Worm (Caenorhabditis elegans): ENCODE data around the gene lin-1.

The lin-1 gene

DNA sequence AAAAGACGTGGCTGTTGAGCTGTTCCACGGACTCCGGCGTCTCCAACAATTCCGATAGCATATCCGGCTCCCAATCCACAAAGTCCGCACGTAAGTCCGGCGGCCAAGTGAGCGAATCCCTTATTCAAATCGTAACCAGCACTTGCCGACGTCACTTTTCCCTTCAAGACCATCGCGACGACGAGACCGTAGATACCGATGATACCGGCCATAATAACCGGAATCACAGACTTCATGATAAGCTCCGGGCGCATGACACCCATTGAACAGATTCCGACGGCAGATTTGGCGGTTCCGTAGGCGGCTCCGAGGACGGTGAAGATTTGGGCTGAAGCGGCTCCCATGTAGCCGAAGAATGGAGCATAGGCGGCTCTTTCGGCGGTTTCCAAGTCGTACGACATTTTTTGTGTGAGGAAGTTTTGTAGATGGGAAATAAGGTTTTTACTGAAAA lies 15.5 kb upstream of the lin-1 start, which contains the start of gene vha-3:
TSS of gene vha-3 (minus strand) at position 401 of the 451 bp plus-strand sequence.
- TF ChIP-seq ztf-29 (GFP tag; IDR thresholded peaks at IDR 0.05) = 0 out of 2 replicates have a peak, but pooled peaks have one; percentile 28
- no peak for TF ChIP-seq tab-1 (GFP tag; IDR thresholded peaks at IDR 0.05)
- TF ChIP-seq flt-1 (GFP tag; IDR thresholded peaks at IDR 0.05) = no peak
- no peak for TF ChIP-seq T22C8.4 (GFP tag; IDR thresholded peaks at IDR 0.05)

DNA sequence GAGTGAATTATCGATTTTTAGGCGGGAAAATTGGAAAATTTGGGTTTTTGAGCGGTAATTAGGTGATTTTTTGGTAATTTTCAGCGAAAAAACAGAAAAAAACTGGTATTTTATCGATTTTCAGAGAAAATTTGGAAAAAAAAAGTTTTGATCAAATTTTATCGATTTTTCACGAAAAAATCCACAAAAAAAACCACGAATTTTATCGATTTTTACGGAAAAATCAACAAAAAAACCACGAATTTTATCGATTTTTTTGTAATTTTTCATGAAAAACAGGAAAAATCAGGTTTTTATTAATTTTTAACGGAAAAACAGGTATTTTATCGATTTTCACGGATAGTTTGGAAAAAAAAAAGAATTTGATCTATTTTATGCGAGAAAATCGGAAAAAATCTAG lies 14.8 kb upstream of the lin-1 start:
- no peak for TF ChIP-seq flt-1 (GFP tag; IDR thresholded peaks at IDR 0.05)
- TF ChIP-seq klf-2 (GFP tag; conservative IDR thresholded peaks at IDR 0.05) = no peak
- no peak for TF ChIP-seq ztf-23 (GFP tag; IDR thresholded peaks at IDR 0.05)
- no peak for TF ChIP-seq cog-1 (tag; optimal IDR thresholded peaks at IDR 0.05)
- TF ChIP-seq ref-1 (GFP tag; conservative IDR thresholded peaks at IDR 0.05) = no peak
- TF ChIP-seq med-1 (GFP tag; optimal IDR thresholded peaks at IDR 0.05; ENCODE audit: insufficient read depth) = no peak

DNA sequence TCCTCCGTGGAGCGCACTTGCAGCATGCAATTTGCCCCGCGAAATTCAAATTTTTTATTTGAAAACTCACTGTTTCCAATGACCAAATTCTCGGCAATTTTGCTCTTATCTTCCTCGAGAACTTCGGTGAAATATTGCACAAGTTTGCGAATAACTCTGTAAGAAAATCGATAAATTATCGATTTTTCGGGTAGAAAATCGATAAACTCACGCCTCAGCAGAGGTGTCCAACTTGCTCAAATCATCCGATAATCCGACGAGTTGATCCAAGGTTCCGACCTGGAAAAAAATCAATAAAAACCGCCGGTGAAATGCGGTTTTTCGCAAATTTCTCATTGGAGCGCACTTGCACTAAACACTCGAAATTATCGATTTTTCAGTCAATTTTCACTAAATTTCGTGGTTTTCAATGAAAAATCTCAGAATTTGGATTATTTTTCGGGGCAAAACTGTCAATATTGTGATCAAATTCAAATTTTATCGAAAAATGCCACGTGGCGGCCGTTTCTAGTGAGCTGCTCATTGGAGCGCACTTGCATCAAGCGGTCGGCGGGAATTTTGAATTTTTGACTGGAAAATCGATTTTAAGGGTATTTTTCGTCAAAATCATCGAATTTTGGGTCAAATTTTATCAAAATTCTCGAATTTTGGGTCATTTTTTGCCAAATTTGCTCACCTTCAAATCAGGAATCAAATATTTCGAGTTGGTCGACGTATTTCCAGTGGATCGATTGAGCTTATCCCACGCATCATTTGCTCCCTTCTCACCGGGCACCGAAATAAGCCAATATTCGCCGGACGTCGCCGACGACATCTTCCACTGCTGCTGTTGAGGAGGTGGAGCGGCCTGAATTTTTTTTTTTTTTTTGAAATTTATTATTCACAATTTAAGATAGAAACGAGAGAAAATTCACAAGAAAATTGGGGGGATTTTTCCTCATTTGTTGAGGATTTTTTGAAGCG lies 13.9 kb upstream of the lin-1 start, which contains the start of gene vha-11:
TSS of gene vha-11 (minus strand) at position 847 of the 963 bp plus-strand sequence.
- TF ChIP-seq tab-1 (GFP tag; IDR thresholded peaks at IDR 0.05) (no peak), T22C8.4 (GFP tag; IDR thresholded peaks at IDR 0.05) (peak; percentile 82)

DNA sequence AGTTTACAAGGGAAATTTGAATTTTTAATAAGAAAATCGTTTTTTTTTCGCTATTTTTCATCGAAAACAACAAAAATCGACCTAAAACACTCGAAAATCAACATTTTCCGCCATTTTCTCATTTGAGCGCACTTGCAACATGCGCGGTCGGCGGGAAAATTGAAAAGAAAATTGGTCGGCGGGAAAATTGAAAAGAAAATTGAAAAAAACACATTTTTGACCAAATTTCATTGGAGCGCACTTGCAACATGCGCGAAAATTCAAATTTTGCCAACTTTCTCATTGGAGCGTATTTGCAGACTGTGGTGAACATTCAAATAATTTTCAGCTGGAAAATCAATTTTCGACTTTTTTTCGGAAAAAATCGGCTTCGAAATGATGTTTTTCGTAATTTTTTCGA lies 11.5 kb upstream of the lin-1 start:
- TF ChIP-seq ref-1 (GFP tag; conservative IDR thresholded peaks at IDR 0.05) = no peak
- TF ChIP-seq ztf-29 (GFP tag; IDR thresholded peaks at IDR 0.05) = no peak
- TF ChIP-seq med-1 (GFP tag; optimal IDR thresholded peaks at IDR 0.05; ENCODE audit: insufficient read depth) = no peak
- TF ChIP-seq T22C8.4 (GFP tag; IDR thresholded peaks at IDR 0.05) = no peak
- no peak for TF ChIP-seq cog-1 (tag; optimal IDR thresholded peaks at IDR 0.05)
- no peak for TF ChIP-seq tab-1 (GFP tag; IDR thresholded peaks at IDR 0.05)
- TF ChIP-seq flt-1 (GFP tag; IDR thresholded peaks at IDR 0.05) = no peak
- TF ChIP-seq ztf-23 (GFP tag; IDR thresholded peaks at IDR 0.05) = no peak
- no peak for TF ChIP-seq klf-2 (GFP tag; conservative IDR thresholded peaks at IDR 0.05)

DNA sequence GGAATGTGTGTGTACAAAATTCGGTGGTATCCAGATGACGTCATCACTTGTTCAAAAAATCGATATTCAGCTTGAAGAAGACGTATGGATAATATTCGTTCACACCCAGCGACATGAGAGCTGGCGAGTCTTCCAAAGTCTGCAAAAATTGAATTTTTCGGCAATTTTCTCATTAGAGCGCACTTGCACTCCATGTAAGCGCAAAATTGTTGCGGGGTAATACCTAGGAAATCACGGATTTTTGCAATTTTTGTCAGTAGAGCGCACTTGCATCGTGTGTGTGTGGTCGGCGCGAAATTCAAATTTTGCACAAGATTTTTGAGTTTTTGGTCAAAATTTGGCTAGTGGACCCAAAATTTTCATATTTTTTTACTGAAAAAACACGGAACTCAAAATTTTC lies 8.1 kb upstream of the lin-1 start:
- TF ChIP-seq flt-1 (GFP tag; IDR thresholded peaks at IDR 0.05) (no peak), med-1 (GFP tag; optimal IDR thresholded peaks at IDR 0.05; ENCODE audit: insufficient read depth) (no peak)

DNA sequence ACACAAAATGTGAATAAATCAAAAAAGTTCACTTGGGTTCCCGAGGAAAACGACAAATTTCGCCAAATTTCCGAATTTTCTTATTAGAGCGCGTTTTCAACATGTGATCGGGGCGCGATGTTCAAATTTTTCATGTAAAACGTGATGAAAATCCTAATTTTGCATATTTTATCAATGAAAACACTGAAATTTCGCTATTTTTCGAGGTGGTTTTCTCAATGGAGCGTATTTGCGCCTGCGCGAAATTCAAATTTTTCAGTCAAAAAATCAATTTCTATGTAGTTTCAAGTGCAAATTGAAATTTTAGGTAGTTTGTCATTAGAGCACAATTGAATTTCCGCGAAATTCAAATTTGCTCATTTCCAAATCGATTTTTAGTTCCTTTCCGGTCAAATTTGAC lies 7.3 kb upstream of the lin-1 start:
- TF ChIP-seq T22C8.4 (GFP tag; IDR thresholded peaks at IDR 0.05) (no peak), med-1 (GFP tag; optimal IDR thresholded peaks at IDR 0.05; ENCODE audit: insufficient read depth) (no peak), flt-1 (GFP tag; IDR thresholded peaks at IDR 0.05) (no peak)

DNA sequence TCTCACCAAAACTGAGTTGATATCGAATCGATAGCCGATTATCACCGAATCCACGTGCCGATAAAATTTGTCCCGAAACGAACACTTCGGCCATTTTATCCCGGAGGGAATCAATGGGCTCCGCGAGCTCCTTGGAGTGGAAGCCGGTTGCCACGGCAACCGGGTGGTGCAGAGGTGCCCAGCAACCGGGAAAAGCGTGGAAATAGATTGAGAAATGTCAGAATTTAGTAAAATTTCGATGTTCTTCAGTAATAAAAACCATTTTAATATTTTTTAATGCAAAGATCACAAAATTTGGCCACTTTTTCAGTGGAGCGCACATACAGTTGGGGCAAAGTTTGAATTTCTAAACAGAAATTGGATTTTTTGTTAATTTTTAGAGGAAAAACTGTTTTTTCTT lies 6.4 kb upstream of the lin-1 start, which contains the start of gene mksr-2:
TSS of gene mksr-2 (minus strand) at position 101 of the 400 bp plus-strand sequence.
- TF ChIP-seq T22C8.4 (GFP tag; IDR thresholded peaks at IDR 0.05) (no peak), flt-1 (GFP tag; IDR thresholded peaks at IDR 0.05) (no peak), klf-2 (GFP tag; conservative IDR thresholded peaks at IDR 0.05) (no peak)

DNA sequence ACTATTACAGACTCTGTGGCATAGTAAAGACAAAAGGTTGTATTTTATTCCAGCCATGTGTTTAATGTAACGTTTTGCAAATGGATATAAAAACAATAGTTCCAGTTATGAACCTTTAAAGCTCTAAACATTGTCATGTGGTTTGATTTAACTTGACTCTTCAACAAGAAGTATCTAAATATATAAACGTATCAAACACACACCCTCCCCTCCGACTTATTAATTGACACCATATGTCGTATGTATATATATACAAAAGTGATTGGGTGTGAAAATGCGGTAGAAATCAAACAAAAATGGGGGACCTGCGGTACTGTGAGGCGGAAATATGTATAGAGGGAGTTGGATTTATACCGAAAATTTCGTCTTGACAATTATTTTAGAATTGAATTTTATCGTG lies 1.7 kb downstream of the lin-1 start:
- TF ChIP-seq tab-1 (GFP tag; IDR thresholded peaks at IDR 0.05) (no peak), ztf-29 (GFP tag; IDR thresholded peaks at IDR 0.05) (no peak), med-1 (GFP tag; optimal IDR thresholded peaks at IDR 0.05; ENCODE audit: insufficient read depth) (no peak), cog-1 (tag; optimal IDR thresholded peaks at IDR 0.05) (no peak), klf-2 (GFP tag; conservative IDR thresholded peaks at IDR 0.05) (no peak), T22C8.4 (GFP tag; IDR thresholded peaks at IDR 0.05) (no peak), flt-1 (GFP tag; IDR thresholded peaks at IDR 0.05) (no peak), ref-1 (GFP tag; conservative IDR thresholded peaks at IDR 0.05) (no peak), ztf-23 (GFP tag; IDR thresholded peaks at IDR 0.05) (no peak)

DNA sequence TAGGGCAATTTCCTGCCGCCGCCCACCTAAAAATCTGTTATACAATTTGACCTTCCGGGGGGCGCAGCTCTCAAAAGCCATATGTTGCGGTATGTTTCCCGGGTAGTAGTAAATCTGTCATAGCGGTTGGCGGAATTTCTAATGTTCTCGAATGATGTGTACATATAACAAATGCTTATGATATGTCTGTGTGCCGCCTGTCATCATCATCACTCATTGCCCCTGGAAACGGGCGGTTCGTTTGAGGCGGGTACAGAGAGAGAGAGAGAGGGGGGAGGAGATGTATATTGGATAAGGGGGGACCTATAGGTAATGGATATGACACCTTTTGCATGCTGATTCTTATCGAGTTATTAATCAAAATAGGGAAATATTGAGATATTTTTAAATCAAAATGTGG lies 3.4 kb downstream of the lin-1 start:
- TF ChIP-seq cog-1 (tag; optimal IDR thresholded peaks at IDR 0.05) (no peak), med-1 (GFP tag; optimal IDR thresholded peaks at IDR 0.05; ENCODE audit: insufficient read depth) (no peak), ref-1 (GFP tag; conservative IDR thresholded peaks at IDR 0.05) (no peak), ztf-29 (GFP tag; IDR thresholded peaks at IDR 0.05) (no peak), klf-2 (GFP tag; conservative IDR thresholded peaks at IDR 0.05) (no peak), flt-1 (GFP tag; IDR thresholded peaks at IDR 0.05) (no peak), ztf-23 (GFP tag; IDR thresholded peaks at IDR 0.05) (no peak), tab-1 (GFP tag; IDR thresholded peaks at IDR 0.05) (no peak), T22C8.4 (GFP tag; IDR thresholded peaks at IDR 0.05) (no peak)

DNA sequence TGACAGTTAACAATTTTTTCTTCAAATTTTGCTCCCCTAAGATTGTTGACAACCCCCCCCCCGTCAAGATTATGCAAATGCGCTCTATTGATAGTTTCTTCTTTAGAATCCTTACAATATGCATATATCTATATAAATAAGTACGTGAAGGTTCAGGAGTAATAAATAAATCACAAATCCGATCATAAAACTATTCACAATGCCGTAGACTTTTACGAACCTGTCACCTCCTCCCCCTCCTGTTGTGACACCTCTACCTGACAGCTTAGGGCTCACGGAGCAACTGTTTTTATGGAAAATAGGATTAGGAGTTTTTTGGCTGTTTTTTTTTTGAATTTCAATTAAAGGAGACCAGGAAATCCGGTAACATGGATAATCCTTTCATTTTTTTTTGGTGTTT lies 8.0 kb downstream of the lin-1 start:
- no peak for TF ChIP-seq ref-1 (GFP tag; conservative IDR thresholded peaks at IDR 0.05)
- no peak for TF ChIP-seq ztf-23 (GFP tag; IDR thresholded peaks at IDR 0.05)
- no peak for TF ChIP-seq T22C8.4 (GFP tag; IDR thresholded peaks at IDR 0.05)
- no peak for TF ChIP-seq flt-1 (GFP tag; IDR thresholded peaks at IDR 0.05)
- TF ChIP-seq cog-1 (tag; optimal IDR thresholded peaks at IDR 0.05) = no peak
- no peak for TF ChIP-seq med-1 (GFP tag; optimal IDR thresholded peaks at IDR 0.05; ENCODE audit: insufficient read depth)
- TF ChIP-seq ztf-29 (GFP tag; IDR thresholded peaks at IDR 0.05) = no peak
- no peak for TF ChIP-seq tab-1 (GFP tag; IDR thresholded peaks at IDR 0.05)
- TF ChIP-seq klf-2 (GFP tag; conservative IDR thresholded peaks at IDR 0.05) = no peak

All from whole organism, midembryonic.